ENCODE assay signal across 7 worm cellular contexts in genomic region chrIII:1745450-1746127, ce11.
TF ChIP-seq lines count a peak whose summit lies in the region.

No protein-coding gene starts in this region.

TF ChIP-seq in whole organism, L1 larva, 84 proteins besides CTCF, POLR2A, EP300 and RAD21:
- TF ChIP-seq zag-1 (tag; optimal IDR thresholded peaks at IDR 0.05; lab: Kevin White, UChicago) (no peak), ces-1 (GFP tag; optimal IDR thresholded peaks at IDR 0.05; lab: Kevin White, UChicago) (peak; percentile 51), fkh-10 (GFP tag; optimal IDR thresholded peaks at IDR 0.05; lab: Kevin White, UChicago) (peak; percentile 71), ceh-82 (tag; optimal IDR thresholded peaks at IDR 0.05; lab: Kevin White, UChicago) (peak in 1 of 3 experiments; percentile 9), skn-1 (tag; optimal IDR thresholded peaks at IDR 0.05; lab: Kevin White, UChicago) (no peak), ceh-88 (GFP tag; IDR thresholded peaks at IDR 0.05; lab: Robert Waterston, UW) (no peak), efl-3 (GFP tag; optimal IDR thresholded peaks at IDR 0.05; lab: Kevin White, UChicago) (no peak), lsy-2 (tag; optimal IDR thresholded peaks at IDR 0.05; lab: Kevin White, UChicago) (peak in 1 of 2 experiments; percentile 16), C04F5.9 (tag; optimal IDR thresholded peaks at IDR 0.05; lab: Kevin White, UChicago) (no peak), tbx-2 (tag; optimal IDR thresholded peaks at IDR 0.05; lab: Kevin White, UChicago) (peak; percentile 9), vab-15 (tag; optimal IDR thresholded peaks at IDR 0.05; lab: Kevin White, UChicago) (no peak), nhr-85 (tag; lab: Kevin White, UChicago) (no peak)

TF ChIP-seq in whole organism, L2 larva, 48 proteins besides CTCF, POLR2A, EP300 and RAD21:
- TF ChIP-seq zag-1 (tag; optimal IDR thresholded peaks at IDR 0.05; lab: Kevin White, UChicago): peak; percentile 6
- no peak for TF ChIP-seq nhr-237 (tag; optimal IDR thresholded peaks at IDR 0.05; lab: Kevin White, UChicago)

TF ChIP-seq in whole organism, L3 larva, 47 proteins besides CTCF, POLR2A, EP300 and RAD21:
- TF ChIP-seq nhr-12 (tag; optimal IDR thresholded peaks at IDR 0.05; lab: Kevin White, UChicago) (no peak), fkh-10 (GFP tag; optimal IDR thresholded peaks at IDR 0.05; lab: Kevin White, UChicago) (peak; percentile 72)

TF ChIP-seq in whole organism, L4 larva, 104 proteins besides CTCF, POLR2A, EP300 and RAD21:
- TF ChIP-seq dmd-8 (GFP tag; IDR thresholded peaks at IDR 0.05; lab: Robert Waterston, UW): no peak
- no peak for TF ChIP-seq zip-11 (GFP tag; IDR thresholded peaks at IDR 0.05; lab: Robert Waterston, UW)
- no peak for TF ChIP-seq nhr-10 (tag; optimal IDR thresholded peaks at IDR 0.05; lab: Kevin White, UChicago)
- TF ChIP-seq hlh-30 (tag; optimal IDR thresholded peaks at IDR 0.05; lab: Kevin White, UChicago; ENCODE audit: insufficient read depth): peak; percentile 34
- TF ChIP-seq aly-2 (tag; optimal IDR thresholded peaks at IDR 0.05; lab: Kevin White, UChicago): no peak
- TF ChIP-seq aha-1 (tag; lab: Kevin White, UChicago): peak; percentile 5
- no peak for TF ChIP-seq hif-1 (tag; optimal IDR thresholded peaks at IDR 0.05; lab: Kevin White, UChicago)
- no peak for TF ChIP-seq nhr-41 (GFP tag; IDR thresholded peaks at IDR 0.05; lab: Robert Waterston, UW)
- TF ChIP-seq gei-8 (GFP tag; optimal IDR thresholded peaks at IDR 0.05; lab: Kevin White, UChicago): no peak
- TF ChIP-seq ces-1 (GFP tag; optimal IDR thresholded peaks at IDR 0.05; lab: Kevin White, UChicago): peak; percentile 86
- TF ChIP-seq unc-62 (GFP tag; optimal IDR thresholded peaks at IDR 0.05 in 1 of 2; lab: Kevin White, UChicago): peak in 1 of 2 experiments; percentile 64
- no peak for TF ChIP-seq unc-62 (tag; optimal IDR thresholded peaks at IDR 0.05; lab: Kevin White, UChicago)
- TF ChIP-seq unc-39 (tag; optimal IDR thresholded peaks at IDR 0.05; lab: Kevin White, UChicago): no peak
- TF ChIP-seq lin-1 (GFP tag; IDR thresholded peaks at IDR 0.05; lab: Robert Waterston, UW): no peak
- TF ChIP-seq lsy-2 (tag; optimal IDR thresholded peaks at IDR 0.05; lab: Kevin White, UChicago): peak in 1 of 2 experiments; percentile 7
- peak; percentile 45 for TF ChIP-seq fkh-10 (GFP tag; optimal IDR thresholded peaks at IDR 0.05; lab: Kevin White, UChicago)
- no peak for TF ChIP-seq dmd-6 (GFP tag; IDR thresholded peaks at IDR 0.05; lab: Robert Waterston, UW)
- TF ChIP-seq lin-13 (GFP tag; optimal IDR thresholded peaks at IDR 0.05; lab: Kevin White, UChicago): no peak
- TF ChIP-seq ctbp-1 (GFP tag; IDR thresholded peaks at IDR 0.05; lab: Robert Waterston, UW): 0 out of 2 replicates have a peak, but pooled peaks have one; percentile 24
- TF ChIP-seq T26A8.4 (GFP tag; IDR thresholded peaks at IDR 0.05; lab: Robert Waterston, UW): no peak

TF ChIP-seq in whole organism, late embryonic, 69 proteins besides CTCF, POLR2A, EP300 and RAD21:
- TF ChIP-seq unc-42 (tag; optimal IDR thresholded peaks at IDR 0.05; lab: Kevin White, UChicago) (peak; percentile 95), dve-1 (tag; optimal IDR thresholded peaks at IDR 0.05; lab: Kevin White, UChicago) (no peak)

TF ChIP-seq in whole organism, mixed stage, embryonic, 35 proteins besides CTCF, POLR2A, EP300 and RAD21:
- peak; percentile 87 for TF ChIP-seq ces-1 (GFP tag; optimal IDR thresholded peaks at IDR 0.05; lab: Kevin White, UChicago)
- no peak for TF ChIP-seq ceh-83 (GFP tag; optimal IDR thresholded peaks at IDR 0.05; lab: Kevin White, UChicago)

TF ChIP-seq in whole organism, young adult, 124 proteins besides CTCF, POLR2A, EP300 and RAD21:
- TF ChIP-seq ceh-40 (GFP tag; IDR thresholded peaks at IDR 0.05; lab: Robert Waterston, UW) (no peak), tbp1 (GFP tag; optimal IDR thresholded peaks at IDR 0.05; lab: Kevin White, UChicago) (peak; percentile 58), F55B11.4 (tag; optimal IDR thresholded peaks at IDR 0.05; lab: Kevin White, UChicago; ENCODE audit: borderline replicate concordance, insufficient read depth) (no peak), snpc-1.3 (tag; optimal IDR thresholded peaks at IDR 0.05; lab: Kevin White, UChicago; ENCODE audit: insufficient read depth) (no peak), rpc-1 (optimal IDR thresholded peaks at IDR 0.05; lab: Kevin White, UChicago) (no peak), rpc-1 (tag; optimal IDR thresholded peaks at IDR 0.05; lab: Kevin White, UChicago) (peak; percentile 53), nfyb-1 (GFP tag; IDR thresholded peaks at IDR 0.05; lab: Robert Waterston, UW) (no peak)
